Fruit fly (Drosophila melanogaster) whole organism, embryonic: ENCODE data around the gene CG43251.
A peak's percentile ranks its signal among the peaks of the same experiment; 100 is the strongest.

Experiments used
- Atf3 ChIP-seq: fragments of 200-800 bp; sonication (Bioruptor generic); optimal IDR thresholded peaks from 3 replicates; lab custom pipeline; 2016; ENCODE audit warnings: missing biosample characterization, missing genetic modification characterization
- B-H1 ChIP-seq: fragments of 200-800 bp; sonication (Bioruptor generic); IDR thresholded peaks from 3 replicates; pipeline ENCODE4 v1.3.6; 2022; ENCODE audit warnings: missing biosample characterization, missing genetic modification characterization
- C15 ChIP-seq: fragments of 200-800 bp; sonication (Bioruptor generic); IDR thresholded peaks from 3 replicates; pipeline ENCODE4 v1.3.6; 2022; ENCODE audit warnings: missing biosample characterization, missing genetic modification characterization
- CG10321 ChIP-seq: fragments of 200-800 bp; sonication (Bioruptor generic); IDR thresholded peaks from 2 replicates; pipeline ENCODE4 v1.3.6; 2022; ENCODE audit warnings: missing biosample characterization, missing genetic modification characterization
- CG11560 ChIP-seq: fragments of 200-800 bp; sonication (Bioruptor generic); IDR thresholded peaks from 3 replicates; pipeline ENCODE4 v1.3.6; 2022; ENCODE audit warnings: missing biosample characterization, missing genetic modification characterization
- CG11695 ChIP-seq: fragments of 200-800 bp; sonication (Bioruptor generic); IDR thresholded peaks from 3 replicates; pipeline ENCODE4 v1.3.6; 2022; ENCODE audit warnings: missing biosample characterization, missing genetic modification characterization
- CG12071 ChIP-seq: fragments of 200-800 bp; sonication (Bioruptor generic); optimal IDR thresholded peaks from 3 replicates; lab custom pipeline; 2018; ENCODE audit warnings: missing biosample characterization, mild to moderate bottlenecking, missing genetic modification characterization
- CG13296 ChIP-seq: fragments of 200-800 bp; sonication (Bioruptor generic); optimal IDR thresholded peaks from 3 replicates; lab custom pipeline; 2018; ENCODE audit warnings: missing biosample characterization, mild to moderate bottlenecking, missing genetic modification characterization
- CG14050 ChIP-seq: fragments of 200-800 bp; sonication (Bioruptor generic); IDR thresholded peaks from 3 replicates; pipeline ENCODE4 v1.3.6; 2022; ENCODE audit warnings: missing biosample characterization, missing genetic modification characterization
- CG14860 ChIP-seq: fragments of 200-800 bp; sonication (Bioruptor generic); IDR thresholded peaks from 3 replicates; pipeline ENCODE4 v1.3.6; 2022; ENCODE audit warnings: missing biosample characterization, missing genetic modification characterization; ENCODE audit not compliant: partially characterized antibody
- CG2712 ChIP-seq: fragments of 200-800 bp; optimal IDR thresholded peaks from 3 replicates; lab custom pipeline; 2019; ENCODE audit warnings: missing biosample characterization, mild to moderate bottlenecking, missing genetic modification characterization, moderate library complexity
- CG33213 ChIP-seq: fragments of 200-800 bp; sonication (Bioruptor generic); optimal IDR thresholded peaks from 3 replicates; lab custom pipeline; 2016; ENCODE audit warnings: missing biosample characterization, missing genetic modification characterization
- CG34224 ChIP-seq: fragments of 200-800 bp; sonication (Bioruptor generic); IDR thresholded peaks from 3 replicates; pipeline ENCODE4 v1.3.6; 2022; ENCODE audit warnings: missing biosample characterization, missing genetic modification characterization; ENCODE audit not compliant: partially characterized antibody
- CG34422 ChIP-seq: fragments of 200-800 bp; sonication (Bioruptor generic); IDR thresholded peaks from 3 replicates; pipeline ENCODE4 v1.3.6; 2022; ENCODE audit warnings: missing biosample characterization, missing genetic modification characterization
- CG3847 ChIP-seq: fragments of 200-800 bp; sonication (Bioruptor generic); IDR thresholded peaks from 2 replicates; pipeline ENCODE4 v1.3.6; 2022; ENCODE audit warnings: missing biosample characterization, missing genetic modification characterization
- CG6254 ChIP-seq: fragments of 200-800 bp; sonication (Bioruptor generic); optimal IDR thresholded peaks from 3 replicates; lab custom pipeline; 2017; ENCODE audit warnings: mild to moderate bottlenecking, missing biosample characterization, missing genetic modification reagents, missing genetic modification characterization
- CG7271 ChIP-seq: fragments of 200-800 bp; sonication (Bioruptor generic); optimal IDR thresholded peaks from 2 replicates; lab custom pipeline; 2018; ENCODE audit warnings: missing biosample characterization, mild to moderate bottlenecking, missing genetic modification characterization, moderate library complexity
- CG9727 ChIP-seq: fragments of 200-800 bp; sonication (Bioruptor generic); optimal IDR thresholded peaks from 3 replicates; lab custom pipeline; 2017; ENCODE audit warnings: missing biosample characterization, mild to moderate bottlenecking, missing genetic modification characterization
- CG9932 ChIP-seq: fragments of 200-800 bp; sonication (Bioruptor generic); IDR thresholded peaks from 2 replicates; pipeline ENCODE4 v1.3.6; 2022; ENCODE audit warnings: missing biosample characterization, missing genetic modification characterization
- Camta ChIP-seq: fragments of 200-800 bp; sonication (Bioruptor generic); optimal IDR thresholded peaks from 2 replicates; lab custom pipeline; 2016; ENCODE audit warnings: missing biosample characterization, missing genetic modification characterization
- Deaf1 ChIP-seq: fragments of 200-800 bp; optimal IDR thresholded peaks from 3 replicates; lab custom pipeline; 2019; ENCODE audit warnings: missing biosample characterization, mild to moderate bottlenecking, missing genetic modification characterization, moderate library complexity
- Dip3 ChIP-seq: fragments of 200-800 bp; sonication (Bioruptor generic); optimal IDR thresholded peaks from 3 replicates; lab custom pipeline; 2016; ENCODE audit warnings: missing biosample characterization, missing genetic modification characterization
- Dp ChIP-seq: fragments of 200-800 bp; sonication (Bioruptor generic); optimal IDR thresholded peaks from 2 replicates; lab custom pipeline; 2018; ENCODE audit warnings: missing biosample characterization, mild to moderate bottlenecking, missing genetic modification characterization, moderate library complexity
- Ets65A ChIP-seq: fragments of 200-800 bp; sonication (Bioruptor generic); peaks from one replicate; lab custom pipeline; 2016; ENCODE audit warnings: missing biosample characterization, missing genetic modification characterization
- Hmx ChIP-seq: fragments of 200-800 bp; sonication (Bioruptor generic); optimal IDR thresholded peaks from 2 replicates; lab custom pipeline; 2016; ENCODE audit warnings: missing biosample characterization, missing genetic modification characterization
- Hsf ChIP-seq: fragments of 200-800 bp; sonication (Bioruptor generic); optimal IDR thresholded peaks from 3 replicates; lab custom pipeline; 2016; ENCODE audit warnings: missing biosample characterization, missing genetic modification characterization
- NfI ChIP-seq: fragments of 200-800 bp; sonication (Bioruptor generic); optimal IDR thresholded peaks from 3 replicates; lab custom pipeline; 2018; ENCODE audit warnings: missing biosample characterization, mild to moderate bottlenecking, missing genetic modification characterization, moderate library complexity
- Pdp1 ChIP-seq, 2 experiments: fragments of 200-800 bp; sonication (Bioruptor generic); optimal IDR thresholded peaks; 3 replicates each; lab custom pipeline; 2016; ENCODE audit warnings: missing biosample characterization in 2 of 2, missing genetic modification characterization in 2 of 2, mild to moderate bottlenecking in 1 of 2, moderate library complexity in 1 of 2
- Vsx1 ChIP-seq: fragments of 200-800 bp; sonication (Bioruptor generic); optimal IDR thresholded peaks from 2 replicates; lab custom pipeline; 2017; ENCODE audit warnings: missing biosample characterization, mild to moderate bottlenecking, missing genetic modification characterization, missing genetic modification reagents
- ac ChIP-seq: fragments of 200-800 bp; sonication (Bioruptor generic); optimal IDR thresholded peaks from 3 replicates; lab custom pipeline; 2017; ENCODE audit warnings: missing biosample characterization, mild to moderate bottlenecking, missing genetic modification characterization
- aop ChIP-seq: fragments of 200-800 bp; sonication (Bioruptor generic); IDR thresholded peaks from 2 replicates; pipeline ENCODE4 v1.3.6; 2022; ENCODE audit warnings: missing biosample characterization, missing genetic modification characterization
- chinmo ChIP-seq: fragments of 200-800 bp; sonication (Bioruptor generic); IDR thresholded peaks from 4 replicates; pipeline ENCODE4 v1.3.6; 2022; ENCODE audit warnings: missing biosample characterization, missing genetic modification characterization; ENCODE audit not compliant: partially characterized antibody
- corto ChIP-seq: fragments of 200-800 bp; sonication (Bioruptor generic); optimal IDR thresholded peaks from 2 replicates; lab custom pipeline; 2016; ENCODE audit warnings: missing biosample characterization, mild to moderate bottlenecking, missing genetic modification characterization, moderate library complexity
- da ChIP-seq: fragments of 200-800 bp; sonication (Bioruptor generic); optimal IDR thresholded peaks from 2 replicates; lab custom pipeline; 2016; ENCODE audit warnings: missing biosample characterization, missing genetic modification characterization
- exex ChIP-seq: fragments of 200-800 bp; sonication (Bioruptor generic); optimal IDR thresholded peaks from 4 replicates; lab custom pipeline; 2018; ENCODE audit warnings: missing biosample characterization, mild to moderate bottlenecking, missing genetic modification characterization, moderate library complexity
- fd96Cb ChIP-seq: fragments of 200-800 bp; sonication (Bioruptor generic); optimal IDR thresholded peaks from 2 replicates; lab custom pipeline; 2018; ENCODE audit warnings: missing biosample characterization, mild to moderate bottlenecking, missing genetic modification characterization, moderate library complexity
- gce ChIP-seq: fragments of 200-800 bp; sonication (Bioruptor generic); IDR thresholded peaks from 3 replicates; pipeline ENCODE4 v1.3.6; 2022; ENCODE audit warnings: missing biosample characterization, missing genetic modification characterization
- gcm ChIP-seq: fragments of 200-800 bp; sonication (Bioruptor generic); optimal IDR thresholded peaks from 2 replicates; lab custom pipeline; 2019; ENCODE audit warnings: missing biosample characterization, mild to moderate bottlenecking, missing genetic modification characterization, moderate library complexity
- h ChIP-seq: fragments of >200 bp; optimal IDR thresholded peaks from 2 replicates; lab custom pipeline; 2017
- her ChIP-seq: fragments of 200-800 bp; sonication (Bioruptor generic); optimal IDR thresholded peaks from 2 replicates; lab custom pipeline; 2016; ENCODE audit warnings: missing biosample characterization, missing genetic modification characterization
- ind ChIP-seq: fragments of 200-800 bp; sonication (Bioruptor generic); optimal IDR thresholded peaks from 3 replicates; lab custom pipeline; 2016; ENCODE audit warnings: missing biosample characterization, missing genetic modification characterization
- knrl ChIP-seq: fragments of 200-800 bp; sonication (Bioruptor generic); IDR thresholded peaks from 3 replicates; pipeline ENCODE4 v1.3.6; 2022; ENCODE audit warnings: missing biosample characterization, missing genetic modification characterization; ENCODE audit not compliant: partially characterized antibody
- lbe ChIP-seq: fragments of 200-800 bp; sonication (Bioruptor generic); optimal IDR thresholded peaks from 2 replicates; lab custom pipeline; 2016; ENCODE audit warnings: missing biosample characterization, mild to moderate bottlenecking, missing genetic modification characterization
- mam ChIP-seq: fragments of 200-800 bp; sonication (Bioruptor generic); optimal IDR thresholded peaks from 3 replicates; lab custom pipeline; 2016; ENCODE audit warnings: missing biosample characterization, missing genetic modification characterization
- mirr ChIP-seq: fragments of 200-800 bp; sonication (Bioruptor generic); optimal IDR thresholded peaks from 3 replicates; lab custom pipeline; 2018; ENCODE audit warnings: missing biosample characterization, mild to moderate bottlenecking, missing genetic modification characterization
- nerfin-2 ChIP-seq: fragments of 200-800 bp; sonication (Bioruptor generic); IDR thresholded peaks from 2 replicates; pipeline ENCODE4 v1.3.6; 2022; ENCODE audit warnings: missing biosample characterization, missing genetic modification characterization; ENCODE audit not compliant: partially characterized antibody
- salm ChIP-seq: fragments of 200-800 bp; sonication (Bioruptor generic); optimal IDR thresholded peaks from 2 replicates; lab custom pipeline; 2018; ENCODE audit warnings: missing biosample characterization, mild to moderate bottlenecking, missing genetic modification characterization
- sc ChIP-seq, 3 experiments: fragments of >200 bp in 2 of 3; fragments of 200-800 bp in 1 of 3; sonication (Bioruptor generic) in 1 of 3; optimal IDR thresholded peaks; 2 replicates in 2 of 3; 3 replicates in 1 of 3; lab custom pipeline; 2017; ENCODE audit warnings: mild to moderate bottlenecking in 1 of 3, missing biosample characterization in 1 of 3, missing genetic modification characterization in 1 of 3, missing genetic modification reagents in 1 of 3
- so ChIP-seq: fragments of 200-800 bp; sonication (Bioruptor generic); IDR thresholded peaks from 3 replicates; pipeline ENCODE4 v1.3.6; 2022; ENCODE audit warnings: missing biosample characterization, missing genetic modification characterization
- zfh2 ChIP-seq: fragments of 200-800 bp; sonication (Bioruptor generic); optimal IDR thresholded peaks from 2 replicates; lab custom pipeline; 2016; ENCODE audit warnings: missing biosample characterization, missing genetic modification characterization

Gene CG43251

dm6 chr3L:20785742-20786427 lies 27.2 kb downstream of the CG43251 start, which contains the start of gene Pcif1 (continued):
- no peak for TF ChIP-seq Atf3
- TF ChIP-seq Camta (GFP tag; lab: Kevin White, UChicago), result no peak
- no peak for TF ChIP-seq CG9727
- TF ChIP-seq Ets65A, result no peak
- TF ChIP-seq CG10321 (GFP tag; lab: Robert Waterston, UW), result no peak
- no peak for TF ChIP-seq Dip3 (GFP tag; lab: Kevin White, UChicago)
- no peak for TF ChIP-seq her
- peak; percentile 66 for TF ChIP-seq Dp
- no peak for TF ChIP-seq Vsx1
- no peak for TF ChIP-seq CG11695 (GFP tag; lab: Robert Waterston, UW)
- TF ChIP-seq sc (optimal IDR thresholded peaks at IDR 0.05; lab: Kevin White, UChicago), result no peak
- TF ChIP-seq sc (GFP tag; optimal IDR thresholded peaks at IDR 0.05; lab: Kevin White, UChicago), result no peak
- TF ChIP-seq salm (tag; lab: Kevin White, UChicago), result no peak
- no peak for TF ChIP-seq CG3847 (GFP tag; lab: Robert Waterston, UW)
- no peak for TF ChIP-seq CG14050 (GFP tag; lab: Robert Waterston, UW)
- TF ChIP-seq so (GFP tag; lab: Robert Waterston, UW), result no peak
- peak; percentile 65 for TF ChIP-seq CG7271
- peak; percentile 33 for TF ChIP-seq mirr (GFP tag; lab: Kevin White, UChicago)
- TF ChIP-seq Hsf (GFP tag; lab: Kevin White, UChicago), result no peak
- TF ChIP-seq CG12071 (GFP tag; lab: Kevin White, UChicago), result no peak
- no peak for TF ChIP-seq CG11560 (tag; lab: Robert Waterston, UW)
- TF ChIP-seq Deaf1 (tag; lab: Kevin White, UChicago), result no peak
- TF ChIP-seq fd96Cb (tag; lab: Kevin White, UChicago), result no peak
- peak; percentile 80 for TF ChIP-seq CG9932 (GFP tag; lab: Robert Waterston, UW)
- TF ChIP-seq CG34224, result peak; percentile 99
- no peak for TF ChIP-seq gce
- no peak for TF ChIP-seq NfI (GFP tag; lab: Kevin White, UChicago)
- no peak for TF ChIP-seq B-H1 (GFP tag; lab: Robert Waterston, UW)
- no peak for TF ChIP-seq CG6254 (GFP tag; lab: Kevin White, UChicago)
- TF ChIP-seq corto (GFP tag; lab: Kevin White, UChicago), result peak; percentile 73
- no peak for TF ChIP-seq aop (GFP tag; lab: Robert Waterston, UW)
- no peak for TF ChIP-seq zfh2 (GFP tag; lab: Kevin White, UChicago)
- TF ChIP-seq exex (tag; lab: Kevin White, UChicago), result no peak
- no peak for TF ChIP-seq ind (GFP tag; lab: Kevin White, UChicago)
- no peak for TF ChIP-seq da (GFP tag; lab: Kevin White, UChicago)
- peak; percentile 98 for TF ChIP-seq nerfin-2
- no peak for TF ChIP-seq mam (GFP tag; lab: Kevin White, UChicago)
- peak; percentile 69 for TF ChIP-seq lbe (GFP tag; lab: Kevin White, UChicago)
- no peak for TF ChIP-seq CG33213 (GFP tag; lab: Kevin White, UChicago)
- peak; percentile 39 for TF ChIP-seq CG2712 (tag; lab: Kevin White, UChicago)
- TF ChIP-seq ac (GFP tag; lab: Kevin White, UChicago), result no peak
- peak; percentile 100 for TF ChIP-seq chinmo (GFP tag; lab: Robert Waterston, UW)
- peak; percentile 56; the same call in 2 of the 3 replicates for TF ChIP-seq CG34422 (GFP tag; lab: Robert Waterston, UW)
- peak; percentile 99 for TF ChIP-seq knrl (GFP tag; lab: Robert Waterston, UW)
- peak; percentile 6 for TF ChIP-seq CG13296 (GFP tag; lab: Kevin White, UChicago)
- TF ChIP-seq Pdp1 (GFP tag; optimal IDR thresholded peaks at IDR 0.05; lab: Kevin White, UChicago), result peak in 1 of 2 experiments; percentile 81
- peak; percentile 99 for TF ChIP-seq CG14860
- TF ChIP-seq C15 (GFP tag; lab: Robert Waterston, UW), result no peak
- no peak for TF ChIP-seq Hmx (GFP tag; lab: Kevin White, UChicago)
- TF ChIP-seq gcm (GFP tag; lab: Kevin White, UChicago), result no peak
- TF ChIP-seq h, result no peak
